Fruit fly (Drosophila melanogaster) whole organism, embryonic: Measurements from ENCODE around the gene CG44437.

Experiments used
- Antp ChIP-seq: fragments of 200-800 bp; sonication (Bioruptor generic); optimal IDR thresholded peaks from 3 replicates; lab custom pipeline; 2016; ENCODE audit warnings: missing biosample characterization, missing genetic modification characterization
- Bteb2 ChIP-seq: fragments of 200-800 bp; sonication (Bioruptor generic); optimal IDR thresholded peaks from 2 replicates; lab custom pipeline; 2016; ENCODE audit warnings: missing biosample characterization, missing genetic modification characterization
- CG11560 ChIP-seq: fragments of 200-800 bp; sonication (Bioruptor generic); IDR thresholded peaks from 3 replicates; pipeline ENCODE4 v1.3.6; 2022; ENCODE audit warnings: missing biosample characterization, missing genetic modification characterization
- CG15479 ChIP-seq: fragments of 200-800 bp; sonication (Bioruptor generic); optimal IDR thresholded peaks from 3 replicates; lab custom pipeline; 2019; ENCODE audit warnings: missing biosample characterization, mild to moderate bottlenecking, missing genetic modification characterization, moderate library complexity
- CG17328 ChIP-seq: fragments of 200-800 bp; sonication (Bioruptor generic); IDR thresholded peaks from 2 replicates; pipeline ENCODE4 v1.3.6; 2022; ENCODE audit warnings: missing biosample characterization, missing genetic modification characterization
- CG18476 ChIP-seq: fragments of 200-800 bp; sonication (Bioruptor generic); optimal IDR thresholded peaks from 2 replicates; lab custom pipeline; 2016; ENCODE audit warnings: missing biosample characterization, mild to moderate bottlenecking, missing genetic modification characterization
- CG2129 ChIP-seq: fragments of 200-800 bp; sonication (Bioruptor generic); IDR thresholded peaks from 2 replicates; pipeline ENCODE4 v1.3.6; 2022; ENCODE audit warnings: missing biosample characterization, missing genetic modification characterization; ENCODE audit not compliant: partially characterized antibody
- CG2678 ChIP-seq: fragments of 200-800 bp; sonication (Bioruptor generic); optimal IDR thresholded peaks from 3 replicates; lab custom pipeline; 2019; ENCODE audit warnings: missing biosample characterization, mild to moderate bottlenecking, missing genetic modification characterization, moderate library complexity
- CG2889 ChIP-seq: fragments of 200-800 bp; sonication (Bioruptor generic); IDR thresholded peaks from 3 replicates; pipeline ENCODE4 v1.3.6; 2022; ENCODE audit warnings: missing biosample characterization, missing genetic modification characterization
- CG3065 ChIP-seq: fragments of 200-800 bp; sonication (Bioruptor generic); optimal IDR thresholded peaks from 2 replicates; lab custom pipeline; 2016; ENCODE audit warnings: missing biosample characterization, missing genetic modification characterization
- CG3163 ChIP-seq: fragments of 200-800 bp; sonication (Bioruptor generic); optimal IDR thresholded peaks from 3 replicates; lab custom pipeline; 2016; ENCODE audit warnings: missing biosample characterization, missing genetic modification characterization
- CG34376 ChIP-seq: fragments of 200-800 bp; sonication (Bioruptor generic); optimal IDR thresholded peaks from 2 replicates; lab custom pipeline; 2018; ENCODE audit warnings: missing biosample characterization, mild to moderate bottlenecking, missing genetic modification characterization
- CG6175 ChIP-seq: fragments of 200-800 bp; sonication (Bioruptor generic); IDR thresholded peaks from 3 replicates; pipeline ENCODE4 v1.3.6; 2022; ENCODE audit warnings: missing biosample characterization, missing genetic modification characterization
- CG6791 ChIP-seq: fragments of 200-800 bp; sonication (Bioruptor generic); IDR thresholded peaks from 3 replicates; pipeline ENCODE4 v1.3.6; 2022; ENCODE audit warnings: missing biosample characterization, missing genetic modification characterization; ENCODE audit not compliant: partially characterized antibody
- CG7357 ChIP-seq: fragments of 200-800 bp; sonication (Bioruptor generic); IDR thresholded peaks from 3 replicates; pipeline ENCODE4 v1.3.6; 2022; ENCODE audit warnings: missing biosample characterization, missing genetic modification characterization
- CG9437 ChIP-seq: fragments of 200-800 bp; sonication (Bioruptor generic); optimal IDR thresholded peaks from 2 replicates; lab custom pipeline; 2018; ENCODE audit warnings: missing biosample characterization, mild to moderate bottlenecking, missing genetic modification characterization
- CG9932 ChIP-seq: fragments of 200-800 bp; sonication (Bioruptor generic); IDR thresholded peaks from 2 replicates; pipeline ENCODE4 v1.3.6; 2022; ENCODE audit warnings: missing biosample characterization, missing genetic modification characterization
- CrebB ChIP-seq: fragments of 200-800 bp; sonication (Bioruptor generic); optimal IDR thresholded peaks from 3 replicates; lab custom pipeline; 2018; ENCODE audit warnings: missing biosample characterization, mild to moderate bottlenecking, missing genetic modification characterization
- Dp ChIP-seq: fragments of 200-800 bp; sonication (Bioruptor generic); optimal IDR thresholded peaks from 2 replicates; lab custom pipeline; 2018; ENCODE audit warnings: missing biosample characterization, mild to moderate bottlenecking, missing genetic modification characterization, moderate library complexity
- Dref ChIP-seq: fragments of 200-800 bp; sonication (Bioruptor generic); IDR thresholded peaks from 2 replicates; pipeline ENCODE4 v1.3.6; 2022; ENCODE audit warnings: missing biosample characterization, missing genetic modification characterization
- Eip74EF ChIP-seq, 2 experiments: fragments of 200-800 bp in 1 of 2; fragments of >200 bp in 1 of 2; sonication (Bioruptor generic) in 1 of 2; optimal IDR thresholded peaks; 2 replicates each; lab custom pipeline; 2017 to 2019; ENCODE audit warnings: missing biosample characterization in 2 of 2, missing genetic modification characterization in 2 of 2, mild to moderate bottlenecking in 1 of 2, moderate library complexity in 1 of 2
- Hand ChIP-seq: fragments of 200-800 bp; sonication (Bioruptor generic); optimal IDR thresholded peaks from 2 replicates; lab custom pipeline; 2017; ENCODE audit warnings: mild to moderate bottlenecking, missing biosample characterization, missing genetic modification reagents, missing genetic modification characterization
- MBD-R2 ChIP-seq: fragments of 200-800 bp; sonication (Bioruptor generic); IDR thresholded peaks from 2 replicates; pipeline ENCODE4 v1.3.6; 2022; ENCODE audit warnings: missing biosample characterization, missing genetic modification characterization
- Med ChIP-seq: fragments of 200-800 bp; sonication (Bioruptor generic); peaks from one replicate; lab custom pipeline; 2016; ENCODE audit warnings: missing biosample characterization, missing genetic modification characterization, mild to moderate bottlenecking, inconsistent platforms, moderate library complexity
- Oli ChIP-seq: fragments of 200-800 bp; sonication (Bioruptor generic); optimal IDR thresholded peaks from 2 replicates; lab custom pipeline; 2018; ENCODE audit warnings: missing biosample characterization, mild to moderate bottlenecking, missing genetic modification characterization, moderate library complexity
- Scr ChIP-seq: fragments of 200-800 bp; sonication (Bioruptor generic); IDR thresholded peaks from 2 replicates; pipeline ENCODE4 v1.3.6; 2022; ENCODE audit warnings: missing biosample characterization, missing genetic modification characterization; ENCODE audit not compliant: partially characterized antibody
- Sry-β ChIP-seq: fragments of 200-800 bp; sonication (Bioruptor generic); optimal IDR thresholded peaks from 2 replicates; lab custom pipeline; 2018; ENCODE audit warnings: missing biosample characterization, mild to moderate bottlenecking, missing genetic modification characterization, moderate library complexity
- Xrp1 ChIP-seq: fragments of 200-800 bp; sonication (Bioruptor generic); IDR thresholded peaks from 2 replicates; pipeline ENCODE4 v1.3.6; 2022; ENCODE audit warnings: missing biosample characterization, missing genetic modification characterization
- ash1 ChIP-seq: fragments of 200-800 bp; sonication (Bioruptor generic); optimal IDR thresholded peaks from 2 replicates; lab custom pipeline; 2018; ENCODE audit warnings: missing biosample characterization, mild to moderate bottlenecking, missing genetic modification characterization
- bbx ChIP-seq: fragments of 200-800 bp; sonication (Bioruptor generic); IDR thresholded peaks from 2 replicates; pipeline ENCODE4 v1.3.6; 2022; ENCODE audit warnings: missing biosample characterization, missing genetic modification characterization; ENCODE audit not compliant: partially characterized antibody
- bcd ChIP-seq: fragments of 200-800 bp; sonication (Bioruptor generic); optimal IDR thresholded peaks from 2 replicates; lab custom pipeline; 2017; ENCODE audit warnings: missing biosample characterization, mild to moderate bottlenecking, missing genetic modification characterization
- btn ChIP-seq: fragments of 200-800 bp; sonication (Bioruptor generic); optimal IDR thresholded peaks from 2 replicates; lab custom pipeline; 2016; ENCODE audit warnings: missing biosample characterization, missing genetic modification characterization
- chinmo ChIP-seq: fragments of 200-800 bp; sonication (Bioruptor generic); IDR thresholded peaks from 4 replicates; pipeline ENCODE4 v1.3.6; 2022; ENCODE audit warnings: missing biosample characterization, missing genetic modification characterization; ENCODE audit not compliant: partially characterized antibody
- ci ChIP-seq: fragments of 200-800 bp; sonication (Bioruptor generic); IDR thresholded peaks from 3 replicates; pipeline ENCODE4 v1.3.6; 2022; ENCODE audit warnings: missing biosample characterization, missing genetic modification characterization
- danr ChIP-seq: fragments of 200-800 bp; sonication (Bioruptor generic); IDR thresholded peaks from 2 replicates; pipeline ENCODE4 v1.3.6; 2022; ENCODE audit warnings: missing biosample characterization, missing genetic modification characterization
- gcm ChIP-seq: fragments of 200-800 bp; sonication (Bioruptor generic); optimal IDR thresholded peaks from 2 replicates; lab custom pipeline; 2019; ENCODE audit warnings: missing biosample characterization, mild to moderate bottlenecking, missing genetic modification characterization, moderate library complexity
- gsb ChIP-seq: fragments of 200-800 bp; sonication (Bioruptor generic); IDR thresholded peaks from 2 replicates; pipeline ENCODE4 v1.3.6; 2022; ENCODE audit warnings: missing biosample characterization, missing genetic modification characterization
- gsb-n ChIP-seq: fragments of 200-800 bp; sonication (Bioruptor generic); optimal IDR thresholded peaks from 3 replicates; lab custom pipeline; 2018; ENCODE audit warnings: missing biosample characterization, mild to moderate bottlenecking, missing genetic modification characterization
- ind ChIP-seq: fragments of 200-800 bp; sonication (Bioruptor generic); optimal IDR thresholded peaks from 3 replicates; lab custom pipeline; 2016; ENCODE audit warnings: missing biosample characterization, missing genetic modification characterization
- kah ChIP-seq: fragments of 200-800 bp; sonication (Bioruptor generic); optimal IDR thresholded peaks from 2 replicates; lab custom pipeline; 2018; ENCODE audit warnings: missing biosample characterization, mild to moderate bottlenecking, missing genetic modification characterization
- knrl ChIP-seq: fragments of 200-800 bp; sonication (Bioruptor generic); IDR thresholded peaks from 3 replicates; pipeline ENCODE4 v1.3.6; 2022; ENCODE audit warnings: missing biosample characterization, missing genetic modification characterization; ENCODE audit not compliant: partially characterized antibody
- mld ChIP-seq: fragments of 200-800 bp; sonication (Bioruptor generic); IDR thresholded peaks from 3 replicates; pipeline ENCODE4 v1.3.6; 2022; ENCODE audit warnings: missing biosample characterization, missing genetic modification characterization; ENCODE audit not compliant: partially characterized antibody
- oc ChIP-seq: fragments of 200-800 bp; sonication (Bioruptor generic); optimal IDR thresholded peaks from 2 replicates; lab custom pipeline; 2018; ENCODE audit warnings: missing biosample characterization, mild to moderate bottlenecking, missing genetic modification characterization, moderate library complexity
- onecut ChIP-seq: fragments of 200-800 bp; sonication (Bioruptor generic); IDR thresholded peaks from 2 replicates; pipeline ENCODE4 v1.3.6; 2022; ENCODE audit warnings: missing biosample characterization, missing genetic modification characterization
- p53 ChIP-seq: fragments of 200-800 bp; sonication (Bioruptor generic); optimal IDR thresholded peaks from 2 replicates; lab custom pipeline; 2016; ENCODE audit warnings: missing biosample characterization, missing genetic modification characterization
- run ChIP-seq: fragments of 200-800 bp; sonication (Bioruptor generic); optimal IDR thresholded peaks from 3 replicates; lab custom pipeline; 2018; ENCODE audit warnings: missing biosample characterization, mild to moderate bottlenecking, missing genetic modification characterization
- sens ChIP-seq: fragments of 200-800 bp; sonication (Bioruptor generic); peaks from one replicate; lab custom pipeline; 2016; ENCODE audit warnings: missing biosample characterization, missing genetic modification characterization
- shn ChIP-seq: fragments of 200-800 bp; sonication (Bioruptor generic); optimal IDR thresholded peaks from 3 replicates; lab custom pipeline; 2016; ENCODE audit warnings: missing biosample characterization, missing genetic modification characterization
- sr ChIP-seq: fragments of 200-800 bp; sonication (Bioruptor generic); IDR thresholded peaks from 3 replicates; pipeline ENCODE4 v1.3.6; 2022; ENCODE audit warnings: missing biosample characterization, missing genetic modification characterization
- stc ChIP-seq: fragments of 200-800 bp; sonication (Bioruptor generic); IDR thresholded peaks from 2 replicates; pipeline ENCODE4 v1.3.6; 2022; ENCODE audit warnings: missing biosample characterization, missing genetic modification characterization
- zen2 ChIP-seq: fragments of 200-800 bp; sonication (Bioruptor generic); IDR thresholded peaks from 3 replicates; pipeline ENCODE4 v1.3.6; 2022; ENCODE audit warnings: missing biosample characterization, missing genetic modification characterization; ENCODE audit not compliant: partially characterized antibody

Gene CG44437

DNA sequence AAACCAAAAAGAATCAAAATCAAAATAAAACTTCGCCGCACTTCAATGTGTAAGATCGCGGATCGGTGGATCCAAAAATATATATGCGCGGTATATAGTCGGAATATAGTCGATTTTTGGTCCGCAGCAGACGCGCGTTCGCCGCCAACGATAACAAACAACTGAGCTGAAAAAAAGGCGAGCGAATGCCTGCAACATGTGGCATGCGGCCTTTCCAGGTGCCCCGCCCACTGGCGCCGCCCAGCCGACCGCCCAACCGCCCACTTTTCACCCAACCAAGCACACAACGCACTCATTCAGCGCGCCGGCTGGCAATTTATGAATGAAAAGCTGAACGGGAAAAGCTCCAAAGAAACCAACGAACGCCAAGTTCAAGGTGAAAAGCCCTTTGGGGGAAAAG is 13.0 kb downstream of the CG44437 start, which contains the start of gene Lgr4:
Lgr4 (minus strand) TSS at position 133 of the 400 bp plus-strand sequence.
- TF ChIP-seq gsb (no peak), btn (GFP tag; lab: Kevin White, UChicago) (no peak), CG17328 (no peak), Eip74EF (GFP tag; optimal IDR thresholded peaks at IDR 0.05; lab: Kevin White, UChicago) (no peak), gsb-n (tag; lab: Kevin White, UChicago) (no peak), CG2678 (tag; lab: Kevin White, UChicago) (no peak), stc (GFP tag; lab: Robert Waterston, UW) (no peak), CG2889 (GFP tag; lab: Robert Waterston, UW) (no peak), CG6791 (GFP tag; lab: Robert Waterston, UW) (no peak), CG11560 (no peak), Sry-β (no peak), gcm (GFP tag; lab: Kevin White, UChicago) (no peak), CG9932 (GFP tag; lab: Robert Waterston, UW) (no peak), oc (tag; lab: Kevin White, UChicago) (no peak), sens (no peak), CrebB (no peak), Hand (GFP tag; lab: Kevin White, UChicago) (no peak), CG15479 (no peak), ash1 (GFP tag; lab: Kevin White, UChicago) (no peak), Med (GFP tag; lab: Kevin White, UChicago) (peak; percentile 37), p53 (GFP tag; lab: Kevin White, UChicago) (no peak), sr (0 out of 3 replicates have a peak, but pooled peaks have one; percentile 28), CG3163 (GFP tag; lab: Kevin White, UChicago) (no peak), Antp (GFP tag; lab: Kevin White, UChicago) (no peak), CG6175 (GFP tag; lab: Robert Waterston, UW) (peak; percentile 65; the same call in 2 of the 3 replicates), Oli (no peak), CG18476 (no peak), run (tag; lab: Kevin White, UChicago) (no peak), danr (GFP tag; lab: Robert Waterston, UW) (0 out of 2 replicates have a peak, but pooled peaks have one; percentile 23), Bteb2 (no peak), kah (GFP tag; lab: Kevin White, UChicago) (peak; percentile 41), ind (GFP tag; lab: Kevin White, UChicago) (no peak), bcd (GFP tag; lab: Kevin White, UChicago) (no peak), CG34376 (GFP tag; lab: Kevin White, UChicago) (no peak), CG9437 (GFP tag; lab: Kevin White, UChicago) (no peak), shn (GFP tag; lab: Kevin White, UChicago) (no peak), mld (GFP tag; lab: Robert Waterston, UW) (no peak), ci (GFP tag; lab: Robert Waterston, UW) (0 out of 3 replicates have a peak, but pooled peaks have one; percentile 35), CG3065 (GFP tag; lab: Kevin White, UChicago) (peak; percentile 5), Dp (GFP tag; lab: Kevin White, UChicago) (peak; percentile 22)

- TF ChIP-seq chinmo (GFP tag; lab: Robert Waterston, UW) (0 out of 4 replicates have a peak, but pooled peaks have one; percentile 13), zen2 (GFP tag; lab: Robert Waterston, UW) (peak; percentile 45; the same call in 1 of the 3 replicates), bbx (GFP tag; lab: Robert Waterston, UW) (peak; percentile 61), CG7357 (GFP tag; lab: Robert Waterston, UW) (0 out of 3 replicates have a peak, but pooled peaks have one; percentile 45), Dref (GFP tag; lab: Robert Waterston, UW) (peak; percentile 44; the same call in 1 of the 2 replicates), Xrp1 (GFP tag; lab: Robert Waterston, UW) (peak; percentile 23; the same call in 1 of the 2 replicates), onecut (GFP tag; lab: Robert Waterston, UW) (0 out of 2 replicates have a peak, but pooled peaks have one; percentile 3), CG2129 (GFP tag; lab: Robert Waterston, UW) (0 out of 2 replicates have a peak, but pooled peaks have one; percentile 10), knrl (GFP tag; lab: Robert Waterston, UW) (peak; percentile 38; the same call in 1 of the 3 replicates), Scr (GFP tag; lab: Robert Waterston, UW) (0 out of 2 replicates have a peak, but pooled peaks have one; percentile 32), CG6791 (GFP tag; lab: Robert Waterston, UW) (0 out of 3 replicates have a peak, but pooled peaks have one; percentile 47), MBD-R2 (GFP tag; lab: Robert Waterston, UW) (peak; percentile 9; the same call in 1 of the 2 replicates)
Observed at dm6 chrX:13184178-13184577, 17.9 kb downstream of the CG44437 start, which contains the start of gene CG32641. Gene CG32641, plus strand, starts transcription at chrX:13184478.
